Fruit fly (Drosophila melanogaster): ENCODE data around the gene CG11693.

DNA sequence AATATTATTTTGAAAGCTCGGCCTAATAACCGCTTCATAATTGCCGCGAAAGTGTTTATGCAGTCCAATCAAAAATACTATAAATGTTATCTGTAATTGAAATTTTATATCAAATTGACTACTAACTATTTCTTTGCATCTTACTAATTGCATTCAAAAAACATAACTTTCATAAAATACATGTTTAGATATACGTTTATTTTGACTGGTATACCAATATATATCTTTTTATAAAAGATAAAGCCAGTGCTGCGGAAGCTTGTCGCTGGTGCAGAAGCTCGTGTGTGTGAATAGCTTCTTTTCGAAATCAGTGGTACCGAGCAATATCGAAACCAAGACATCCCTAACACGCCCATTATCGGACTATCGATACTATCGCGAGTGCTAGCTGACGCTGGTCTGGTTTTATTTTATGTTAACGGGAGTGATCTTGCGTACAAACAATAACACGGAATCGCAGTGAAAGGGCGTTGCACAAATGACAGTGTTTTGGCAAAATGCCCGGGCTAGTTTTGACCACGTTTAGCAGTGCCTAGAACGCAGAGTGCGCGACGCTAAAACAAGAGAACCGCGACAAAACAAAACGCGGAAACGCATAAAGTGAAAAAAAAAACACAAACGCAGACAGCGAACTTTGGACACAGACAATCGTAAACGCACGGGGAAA is 39.0 kb upstream of the CG11693 start, which contains the start of gene Atg13:
- TF ChIP-seq trh (GFP tag; optimal IDR thresholded peaks at IDR 0.05) (no peak), caup (GFP tag; optimal IDR thresholded peaks at IDR 0.05; ENCODE audit: severe bottlenecking) (no peak), CG11085 (GFP tag; IDR thresholded peaks at IDR 0.05) (no peak), shn (GFP tag; optimal IDR thresholded peaks at IDR 0.05) (no peak), CG2120 (GFP tag; optimal IDR thresholded peaks at IDR 0.05) (peak; percentile 46), CG11695 (GFP tag; IDR thresholded peaks at IDR 0.05) (no peak), CG4730 (GFP tag; IDR thresholded peaks at IDR 0.05) (no peak), CG1603 (tag; optimal IDR thresholded peaks at IDR 0.05) (peak; percentile 16), CG7987 (GFP tag; optimal IDR thresholded peaks at IDR 0.05) (no peak), CG8359 (GFP tag; optimal IDR thresholded peaks at IDR 0.05; ENCODE audit: borderline replicate concordance) (no peak), grau (tag; optimal IDR thresholded peaks at IDR 0.05) (peak; percentile 46), cato (GFP tag; optimal IDR thresholded peaks at IDR 0.05; ENCODE audit: borderline replicate concordance) (no peak), CG2199 (GFP tag; IDR thresholded peaks at IDR 0.05) (no peak)

All from whole organism, embryonic.